Fruit fly (Drosophila melanogaster) whole organism, adult: ENCODE data around the gene Vha26.

ENCODE experiments used
- CG11617 ChIP-seq: fragments of 200-800 bp; sonication (Bioruptor generic); optimal IDR thresholded peaks from 2 replicates; lab custom pipeline; 2017; ENCODE audit warnings: mild to moderate bottlenecking, missing biosample characterization, missing genetic modification reagents, missing genetic modification characterization
- CG12768 ChIP-seq: fragments of 200-800 bp; sonication (Bioruptor generic); optimal IDR thresholded peaks from 2 replicates; lab custom pipeline; 2017; ENCODE audit warnings: missing biosample characterization, missing genetic modification characterization, mild to moderate bottlenecking, moderate library complexity, missing genetic modification reagents
- CG14711 ChIP-seq: fragments of 200-800 bp; sonication (Bioruptor generic); optimal IDR thresholded peaks from 2 replicates; lab custom pipeline; 2018; ENCODE audit warnings: missing biosample characterization, mild to moderate bottlenecking, missing genetic modification characterization, moderate library complexity
- CG1620 ChIP-seq: fragments of 200-800 bp; sonication (Bioruptor generic); optimal IDR thresholded peaks from 2 replicates; lab custom pipeline; 2016; ENCODE audit warnings: missing biosample characterization, missing genetic modification characterization
- CG33017 ChIP-seq: fragments of 200-800 bp; sonication (Bioruptor generic); optimal IDR thresholded peaks from 2 replicates; lab custom pipeline; 2018; ENCODE audit warnings: missing biosample characterization, mild to moderate bottlenecking, missing genetic modification characterization, moderate library complexity
- CG5204 ChIP-seq: fragments of 200-800 bp; sonication (Bioruptor generic); optimal IDR thresholded peaks from 2 replicates; lab custom pipeline; 2016; ENCODE audit warnings: missing biosample characterization, missing genetic modification characterization
- CG7045 ChIP-seq: fragments of 200-800 bp; sonication (Bioruptor generic); optimal IDR thresholded peaks from 2 replicates; lab custom pipeline; 2017; ENCODE audit warnings: missing biosample characterization, mild to moderate bottlenecking, missing genetic modification characterization
- CG7101 ChIP-seq: fragments of 200-800 bp; sonication (Bioruptor generic); optimal IDR thresholded peaks from 2 replicates; lab custom pipeline; 2018; ENCODE audit warnings: missing biosample characterization, mild to moderate bottlenecking, missing genetic modification characterization, moderate library complexity
- Clk ChIP-seq: fragments of 200-800 bp; sonication (Bioruptor generic); optimal IDR thresholded peaks from 2 replicates; lab custom pipeline; 2017; ENCODE audit warnings: missing biosample characterization, missing genetic modification characterization
- Crg-1 ChIP-seq: fragments of 200-800 bp; sonication (Bioruptor generic); optimal IDR thresholded peaks from 2 replicates; lab custom pipeline; 2016; ENCODE audit warnings: missing biosample characterization, missing genetic modification characterization
- Hr96 ChIP-seq: fragments of 200-800 bp; sonication (Bioruptor generic); optimal IDR thresholded peaks from 2 replicates; lab custom pipeline; 2016; ENCODE audit warnings: missing biosample characterization, missing genetic modification characterization
- Mnt ChIP-seq: fragments of 200-800 bp; sonication (Bioruptor generic); optimal IDR thresholded peaks from 2 replicates; lab custom pipeline; 2016; ENCODE audit warnings: missing biosample characterization, mild to moderate bottlenecking, missing genetic modification characterization
- bab1 ChIP-seq: fragments of 200-800 bp; sonication (Bioruptor generic); optimal IDR thresholded peaks from 3 replicates; lab custom pipeline; 2019; ENCODE audit warnings: missing biosample characterization, mild to moderate bottlenecking, missing genetic modification characterization, moderate library complexity
- cic ChIP-seq: fragments of 200-800 bp; sonication (Bioruptor generic); optimal IDR thresholded peaks from 2 replicates; lab custom pipeline; 2017; ENCODE audit warnings: missing biosample characterization, mild to moderate bottlenecking, missing genetic modification characterization, moderate library complexity
- cnc ChIP-seq, 2 experiments: fragments of >200 bp; optimal IDR thresholded peaks; 2 replicates each; lab custom pipeline; 2017
- kay ChIP-seq: fragments of 200-800 bp; sonication (Bioruptor generic); peaks from one replicate; lab custom pipeline; 2016; ENCODE audit warnings: missing biosample characterization, missing genetic modification characterization, borderline replicate concordance
- ovo ChIP-seq: fragments of 200-800 bp; sonication (Bioruptor generic); optimal IDR thresholded peaks from 2 replicates; lab custom pipeline; 2016; ENCODE audit warnings: missing biosample characterization, missing genetic modification characterization
- pad ChIP-seq: fragments of 200-800 bp; sonication (Bioruptor generic); optimal IDR thresholded peaks from 3 replicates; lab custom pipeline; 2017; ENCODE audit warnings: missing biosample characterization, missing genetic modification characterization, mild to moderate bottlenecking, moderate library complexity, missing genetic modification reagents
- tj ChIP-seq: fragments of 200-800 bp; sonication (Bioruptor generic); optimal IDR thresholded peaks from 3 replicates; lab custom pipeline; 2017; ENCODE audit warnings: missing biosample characterization, mild to moderate bottlenecking, missing genetic modification characterization, moderate library complexity
- toe ChIP-seq: fragments of 200-800 bp; sonication (Bioruptor generic); optimal IDR thresholded peaks from 2 replicates; lab custom pipeline; 2016; ENCODE audit warnings: missing biosample characterization, missing genetic modification characterization

Vha26 gene

dm6 chr3R:5591398-5591853 lies at the start of gene Vha26, which contains the start of gene noi:
TSS of gene Vha26 (plus strand) at chr3R:5591763.
TSS of gene noi (minus strand) at chr3R:5591459.
- TF ChIP-seq Clk (GFP tag; lab: Kevin White, UChicago) (peak; percentile 39), CG11617 (GFP tag; lab: Kevin White, UChicago) (peak; percentile 49), Hr96 (no peak), CG1620 (peak; percentile 24), ovo (GFP tag; lab: Kevin White, UChicago) (no peak), tj (GFP tag; lab: Kevin White, UChicago) (peak; percentile 10), CG5204 (GFP tag; lab: Kevin White, UChicago) (no peak), kay (no peak), pad (peak; percentile 23), bab1 (no peak), cic (GFP tag; lab: Kevin White, UChicago) (peak; percentile 21), toe (GFP tag; lab: Kevin White, UChicago) (no peak), CG7045 (GFP tag; lab: Kevin White, UChicago) (no peak), CG14711 (peak; percentile 48), CG7101 (tag; lab: Kevin White, UChicago) (peak; percentile 46), Mnt (GFP tag; lab: Kevin White, UChicago) (peak; percentile 71), cnc (optimal IDR thresholded peaks at IDR 0.05; lab: Kevin White, UChicago) (no peak), Crg-1 (GFP tag; lab: Kevin White, UChicago) (no peak), CG33017 (tag; lab: Kevin White, UChicago) (no peak), CG12768 (GFP tag; lab: Kevin White, UChicago) (no peak)

dm6 chr3R:5547464-5547943 lies 44.1 kb upstream of the Vha26 start, which contains the start of gene CG2519:
TSS of gene CG2519 (minus strand) at chr3R:5547775.
- TF ChIP-seq CG11617 (GFP tag; lab: Kevin White, UChicago), result peak; percentile 44
- TF ChIP-seq pad, result peak; percentile 32
- no peak for TF ChIP-seq Hr96
- peak; percentile 70 for TF ChIP-seq cic (GFP tag; lab: Kevin White, UChicago)
- TF ChIP-seq CG12768 (GFP tag; lab: Kevin White, UChicago), result peak; percentile 16
- no peak for TF ChIP-seq CG5204 (GFP tag; lab: Kevin White, UChicago)
- peak; percentile 27 for TF ChIP-seq CG1620
- TF ChIP-seq Mnt (GFP tag; lab: Kevin White, UChicago), result peak; percentile 65
- no peak for TF ChIP-seq cnc (optimal IDR thresholded peaks at IDR 0.05; lab: Kevin White, UChicago)
- peak; percentile 56 for TF ChIP-seq CG7045 (GFP tag; lab: Kevin White, UChicago)
- TF ChIP-seq Crg-1 (GFP tag; lab: Kevin White, UChicago), result peak; percentile 21
- peak; percentile 76 for TF ChIP-seq bab1
- no peak for TF ChIP-seq kay
- peak; percentile 50 for TF ChIP-seq CG7101 (tag; lab: Kevin White, UChicago)
- peak; percentile 37 for TF ChIP-seq CG14711
- TF ChIP-seq CG33017 (tag; lab: Kevin White, UChicago), result no peak
- peak; percentile 54 for TF ChIP-seq tj (GFP tag; lab: Kevin White, UChicago)
- no peak for TF ChIP-seq toe (GFP tag; lab: Kevin White, UChicago)
- no peak for TF ChIP-seq Clk (GFP tag; lab: Kevin White, UChicago)
- peak; percentile 38 for TF ChIP-seq ovo (GFP tag; lab: Kevin White, UChicago)

- TF ChIP-seq Hr96, result no peak
- no peak for TF ChIP-seq CG1620
- peak; percentile 13 for TF ChIP-seq bab1
- TF ChIP-seq CG11617 (GFP tag; lab: Kevin White, UChicago), result no peak
Measured at dm6 chr3R:5550452-5550851, 41.1 kb upstream of the Vha26 start.

- TF ChIP-seq toe (GFP tag; lab: Kevin White, UChicago), result no peak
- no peak for TF ChIP-seq Hr96
- TF ChIP-seq ovo (GFP tag; lab: Kevin White, UChicago), result no peak
- no peak for TF ChIP-seq Clk (GFP tag; lab: Kevin White, UChicago)
- TF ChIP-seq Mnt (GFP tag; lab: Kevin White, UChicago), result no peak
- TF ChIP-seq CG7101 (tag; lab: Kevin White, UChicago), result no peak
- TF ChIP-seq kay, result no peak
- no peak for TF ChIP-seq tj (GFP tag; lab: Kevin White, UChicago)
- no peak for TF ChIP-seq CG5204 (GFP tag; lab: Kevin White, UChicago)
- TF ChIP-seq pad, result no peak
- TF ChIP-seq Crg-1 (GFP tag; lab: Kevin White, UChicago), result no peak
- TF ChIP-seq CG14711, result no peak
- TF ChIP-seq CG7045 (GFP tag; lab: Kevin White, UChicago), result no peak
- no peak for TF ChIP-seq cnc (optimal IDR thresholded peaks at IDR 0.05; lab: Kevin White, UChicago)
- TF ChIP-seq CG33017 (tag; lab: Kevin White, UChicago), result no peak
- no peak for TF ChIP-seq CG11617 (GFP tag; lab: Kevin White, UChicago)
Measured at dm6 chr3R:5551068-5551467, 40.5 kb upstream of the Vha26 start, which contains the start of gene mia. TSS of gene mia (minus strand) at chr3R:5551168.

- no peak for TF ChIP-seq ovo (GFP tag; lab: Kevin White, UChicago)
- TF ChIP-seq Hr96, result no peak
Measured at dm6 chr3R:5551593-5551992, 40.0 kb upstream of the Vha26 start.

dm6 chr3R:5554082-5554481 lies 37.5 kb upstream of the Vha26 start, which contains the start of gene Pcmt:
TSS of gene Pcmt (minus strand) at chr3R:5554316.
- TF ChIP-seq CG14711, result no peak
- TF ChIP-seq CG11617 (GFP tag; lab: Kevin White, UChicago), result no peak
- no peak for TF ChIP-seq cnc (optimal IDR thresholded peaks at IDR 0.05; lab: Kevin White, UChicago)
- no peak for TF ChIP-seq CG1620
- no peak for TF ChIP-seq Hr96
- no peak for TF ChIP-seq Crg-1 (GFP tag; lab: Kevin White, UChicago)
- no peak for TF ChIP-seq ovo (GFP tag; lab: Kevin White, UChicago)
- no peak for TF ChIP-seq CG7101 (tag; lab: Kevin White, UChicago)
- no peak for TF ChIP-seq pad
- TF ChIP-seq CG5204 (GFP tag; lab: Kevin White, UChicago), result no peak
- no peak for TF ChIP-seq kay
- TF ChIP-seq CG7045 (GFP tag; lab: Kevin White, UChicago), result no peak
- no peak for TF ChIP-seq Clk (GFP tag; lab: Kevin White, UChicago)
- no peak for TF ChIP-seq CG33017 (tag; lab: Kevin White, UChicago)
- no peak for TF ChIP-seq Mnt (GFP tag; lab: Kevin White, UChicago)
- TF ChIP-seq CG12768 (GFP tag; lab: Kevin White, UChicago), result no peak
- TF ChIP-seq toe (GFP tag; lab: Kevin White, UChicago), result no peak
- no peak for TF ChIP-seq tj (GFP tag; lab: Kevin White, UChicago)
- no peak for TF ChIP-seq cic (GFP tag; lab: Kevin White, UChicago)
